Worm (Caenorhabditis elegans) whole organism, L1 larva: ENCODE data around the gene elt-2.

Experiments used
- C34B4.2 ChIP-seq: sonication (generic microtip); optimal IDR thresholded peaks from 2 replicates; lab custom pipeline; 2017; ENCODE audit warnings: mild to moderate bottlenecking, missing genetic modification characterization, missing compliant biosample characterization
- ceh-8 ChIP-seq: fragments of 200-800 bp; sonication (Bioruptor generic); optimal IDR thresholded peaks from 2 replicates; lab custom pipeline; 2018; ENCODE audit warnings: mild to moderate bottlenecking, missing genetic modification characterization, moderate library complexity, missing compliant biosample characterization
- efl-1 ChIP-seq, 4 experiments: fragments of 150-350 bp; optimal IDR thresholded peaks in 3 of 4; peaks in 1 of 4; 1 replicate in 1 of 4; 2 replicates in 3 of 4; lab custom pipeline; 2014; ENCODE audit warnings: missing biosample characterization in 2 of 4, missing genetic modification characterization in 2 of 4, missing genetic modification reagents in 2 of 4
- efl-3 ChIP-seq: fragments of 200-800 bp; sonication (Bioruptor generic); optimal IDR thresholded peaks from 2 replicates; lab custom pipeline; 2018; ENCODE audit warnings: mild to moderate bottlenecking, missing genetic modification characterization, missing compliant biosample characterization
- ets-5 ChIP-seq: fragments of 200-800 bp; sonication (Bioruptor generic); IDR thresholded peaks from 2 replicates; pipeline ENCODE4 v1.3.6; 2022; ENCODE audit warnings: missing genetic modification characterization, missing compliant biosample characterization
- fkh-8 ChIP-seq: sonication (generic microtip); optimal IDR thresholded peaks from 2 replicates; lab custom pipeline; 2016; ENCODE audit warnings: mild to moderate bottlenecking, missing genetic modification characterization, missing compliant biosample characterization
- hpl-2 ChIP-seq: fragments of 150-350 bp; optimal IDR thresholded peaks from 2 replicates; lab custom pipeline; 2014; ENCODE audit warnings: missing biosample characterization, missing genetic modification reagents, missing genetic modification characterization
- jun-1 ChIP-seq: fragments of 150-350 bp; optimal IDR thresholded peaks from 2 replicates; lab custom pipeline; 2014; ENCODE audit warnings: missing biosample characterization, missing genetic modification reagents, missing genetic modification characterization
- lin-13 ChIP-seq: fragments of 150-350 bp; optimal IDR thresholded peaks from 2 replicates; lab custom pipeline; 2014; ENCODE audit warnings: missing biosample characterization, missing genetic modification reagents, missing genetic modification characterization
- lin-14 ChIP-seq: fragments of 200-800 bp; sonication (Bioruptor generic); optimal IDR thresholded peaks from 2 replicates; lab custom pipeline; 2018; ENCODE audit warnings: mild to moderate bottlenecking, missing genetic modification characterization, moderate library complexity, missing compliant biosample characterization
- lin-39 ChIP-seq: fragments of 150-350 bp; optimal IDR thresholded peaks from 2 replicates; lab custom pipeline; 2014; ENCODE audit warnings: missing biosample characterization, missing genetic modification reagents, missing genetic modification characterization
- lsy-2 ChIP-seq, 2 experiments: fragments of 150-350 bp; optimal IDR thresholded peaks; 2 replicates each; lab custom pipeline; 2014; ENCODE audit warnings: missing biosample characterization in 2 of 2, missing genetic modification characterization in 2 of 2
- mab-9 ChIP-seq: fragments of 200-800 bp; sonication (Bioruptor generic); IDR thresholded peaks from 2 replicates; pipeline ENCODE4 v1.3.6; 2022; ENCODE audit warnings: missing genetic modification reagents, missing genetic modification characterization, missing compliant biosample characterization
- mep-1 ChIP-seq: fragments of 150-350 bp; optimal IDR thresholded peaks from 2 replicates; lab custom pipeline; 2014; ENCODE audit warnings: missing biosample characterization, missing genetic modification characterization
- nhr-237 ChIP-seq: fragments of 150-350 bp; optimal IDR thresholded peaks from 2 replicates; lab custom pipeline; 2014; ENCODE audit warnings: missing biosample characterization, missing genetic modification characterization
- nhr-28 ChIP-seq: fragments of 150-350 bp; optimal IDR thresholded peaks from 2 replicates; lab custom pipeline; 2014; ENCODE audit warnings: missing biosample characterization, missing genetic modification characterization
- nhr-47 ChIP-seq: sonication (generic microtip); optimal IDR thresholded peaks from 2 replicates; lab custom pipeline; 2016; ENCODE audit warnings: mild to moderate bottlenecking, missing genetic modification characterization, moderate library complexity, missing compliant biosample characterization
- nhr-71 ChIP-seq: sonication (generic microtip); optimal IDR thresholded peaks from 2 replicates; lab custom pipeline; 2016; ENCODE audit warnings: mild to moderate bottlenecking, missing genetic modification characterization, moderate library complexity, missing compliant biosample characterization
- nhr-76 ChIP-seq: sonication (generic microtip); optimal IDR thresholded peaks from 2 replicates; lab custom pipeline; 2017; ENCODE audit warnings: missing biosample characterization, missing genetic modification characterization
- pag-3 ChIP-seq: sonication (generic microtip); optimal IDR thresholded peaks from 2 replicates; lab custom pipeline; 2017; ENCODE audit warnings: missing genetic modification characterization, mild to moderate bottlenecking, missing compliant biosample characterization, antibody characterized with exemption, borderline replicate concordance; ENCODE audit not compliant: insufficient read depth
- pqm-1 ChIP-seq: sonication (generic microtip); optimal IDR thresholded peaks from 3 replicates; lab custom pipeline; 2017; ENCODE audit warnings: missing biosample characterization, missing genetic modification characterization
- skn-1 ChIP-seq: fragments of 150-350 bp; optimal IDR thresholded peaks from 2 replicates; lab custom pipeline; 2014; ENCODE audit warnings: missing biosample characterization, missing genetic modification characterization
- sox-4 ChIP-seq: sonication (generic microtip); optimal IDR thresholded peaks from 2 replicates; lab custom pipeline; 2016; ENCODE audit warnings: missing genetic modification characterization, missing compliant biosample characterization
- swsn-7 ChIP-seq: sonication (generic microtip); optimal IDR thresholded peaks from 2 replicates; lab custom pipeline; 2016; ENCODE audit warnings: missing genetic modification characterization, missing compliant biosample characterization
- unc-130 ChIP-seq: fragments of 150-350 bp; optimal IDR thresholded peaks from 2 replicates; lab custom pipeline; 2017; ENCODE audit warnings: missing biosample characterization, missing genetic modification characterization, inconsistent platforms
- unc-30 ChIP-seq: sonication (generic microtip); optimal IDR thresholded peaks from 2 replicates; lab custom pipeline; 2017; ENCODE audit warnings: missing biosample characterization, missing genetic modification characterization
- unc-62 ChIP-seq: fragments of 150-350 bp; optimal IDR thresholded peaks from 2 replicates; lab custom pipeline; 2014; ENCODE audit warnings: missing biosample characterization, missing genetic modification reagents, missing genetic modification characterization
- zag-1 ChIP-seq: fragments of 150-350 bp; optimal IDR thresholded peaks from 2 replicates; lab custom pipeline; 2014; ENCODE audit warnings: missing biosample characterization, missing genetic modification characterization
- zip-4 ChIP-seq: fragments of 200-800 bp; sonication (Bioruptor generic); optimal IDR thresholded peaks from 2 replicates; lab custom pipeline; 2018; ENCODE audit warnings: mild to moderate bottlenecking, missing genetic modification characterization, moderate library complexity, missing compliant biosample characterization

elt-2 gene

ce11 chrX:10477172-10477985 lies 3.7 kb upstream of the elt-2 start:
- TF ChIP-seq C34B4.2 (no peak), lin-14 (GFP tag; lab: Kevin White, UChicago) (peak; percentile 9), unc-30 (tag; lab: Kevin White, UChicago) (no peak), jun-1 (tag; lab: Kevin White, UChicago) (peak; percentile 11), fkh-8 (tag; lab: Kevin White, UChicago) (no peak)

- TF ChIP-seq zip-4 (GFP tag; lab: Kevin White, UChicago) (no peak), efl-1 (optimal IDR thresholded peaks at IDR 0.05; lab: Kevin White, UChicago) (no peak), efl-1 (GFP tag; optimal IDR thresholded peaks at IDR 0.05 in 1 of 2; lab: Kevin White, UChicago) (peak in 1 of 2 experiments; percentile 2), hpl-2 (GFP tag; lab: Kevin White, UChicago) (no peak), pqm-1 (peak; percentile 36)
Observed at ce11 chrX:10479108-10479738, 1.8 kb upstream of the elt-2 start.

- TF ChIP-seq efl-1 (optimal IDR thresholded peaks at IDR 0.05; lab: Kevin White, UChicago) (no peak), efl-1 (GFP tag; optimal IDR thresholded peaks at IDR 0.05 in 1 of 2; lab: Kevin White, UChicago) (peak in 1 of 2 experiments; percentile 50), pag-3 (tag; lab: Kevin White, UChicago) (no peak)
Observed at ce11 chrX:10482272-10482671, 1.2 kb downstream of the elt-2 start.

ce11 chrX:10485300-10485755 lies 4.3 kb downstream of the elt-2 start, which contains the start of gene C33D3.3:
Gene C33D3.3, plus strand, starts transcription at chrX:10485350.
- TF ChIP-seq ets-5 (GFP tag; lab: Robert Waterston, UW) (no peak), skn-1 (tag; lab: Kevin White, UChicago) (no peak), mep-1 (no peak), zag-1 (tag; lab: Kevin White, UChicago) (no peak), nhr-76 (no peak), unc-130 (no peak), mab-9 (GFP tag; lab: Robert Waterston, UW) (no peak), lin-39 (tag; lab: Kevin White, UChicago) (no peak), lsy-2 (tag; optimal IDR thresholded peaks at IDR 0.05; lab: Kevin White, UChicago) (no peak), nhr-237 (tag; lab: Kevin White, UChicago) (no peak)

ce11 chrX:10488763-10489162 lies 7.7 kb downstream of the elt-2 start, which contains the start of gene C33D3.4:
Gene C33D3.4, plus strand, starts transcription at chrX:10489063.
- TF ChIP-seq swsn-7 (tag; lab: Kevin White, UChicago) = no peak
- TF ChIP-seq efl-3 (GFP tag; lab: Kevin White, UChicago) = no peak
- TF ChIP-seq nhr-71 (tag; lab: Kevin White, UChicago) = no peak
- TF ChIP-seq nhr-47 (tag; lab: Kevin White, UChicago) = no peak
- no peak for TF ChIP-seq C34B4.2
- TF ChIP-seq nhr-28 (tag; lab: Kevin White, UChicago) = no peak
- TF ChIP-seq ceh-8 (GFP tag; lab: Kevin White, UChicago) = no peak
- TF ChIP-seq unc-62 (GFP tag; lab: Kevin White, UChicago) = no peak

- TF ChIP-seq fkh-8 (tag; lab: Kevin White, UChicago) = no peak
- TF ChIP-seq efl-1 (optimal IDR thresholded peaks at IDR 0.05; lab: Kevin White, UChicago) = no peak
- TF ChIP-seq efl-1 (GFP tag; optimal IDR thresholded peaks at IDR 0.05 in 1 of 2; lab: Kevin White, UChicago) = peak in 1 of 2 experiments; percentile 41
- no peak for TF ChIP-seq lin-13 (GFP tag; lab: Kevin White, UChicago)
- no peak for TF ChIP-seq sox-4
Observed at ce11 chrX:10491044-10491443, 10.0 kb downstream of the elt-2 start, which contains the start of gene C33D3.5. Gene C33D3.5, plus strand, starts transcription at chrX:10491344.
